Worm (Caenorhabditis elegans) whole organism, young adult: ENCODE results near the gene gpr-2.

Experiments used
- B0019.2 ChIP-seq: fragments of 200-800 bp; sonication (Bioruptor generic); conservative IDR thresholded peaks from 2 replicates; pipeline ENCODE4 v1.3.6; 2022; ENCODE audit warnings: missing genetic modification reagents, missing genetic modification characterization, missing compliant biosample characterization
- B0035.1 ChIP-seq: sonication (generic microtip); optimal IDR thresholded peaks from 2 replicates; lab custom pipeline; 2016; ENCODE audit warnings: missing genetic modification characterization, mild to moderate bottlenecking, missing compliant biosample characterization, missing genotype, missing genetic modification reagents
- B0336.3 ChIP-seq: fragments of 200-800 bp; sonication (Bioruptor generic); IDR thresholded peaks from 2 replicates; pipeline ENCODE4 v1.3.6; 2022; ENCODE audit warnings: missing genetic modification characterization, missing compliant biosample characterization
- C17E4.6 ChIP-seq: fragments of 200-800 bp; sonication (Bioruptor generic); IDR thresholded peaks from 2 replicates; pipeline ENCODE4 v1.3.6; 2022; ENCODE audit warnings: missing genetic modification reagents, missing genetic modification characterization, missing compliant biosample characterization
- D2030.7 ChIP-seq: fragments of 200-800 bp; sonication (Bioruptor generic); IDR thresholded peaks from 2 replicates; pipeline ENCODE4 v1.3.6; 2022; ENCODE audit warnings: missing genetic modification reagents, missing genetic modification characterization, missing compliant biosample characterization
- F10E7.11 ChIP-seq: sonication (generic microtip); optimal IDR thresholded peaks from 2 replicates; lab custom pipeline; 2017; ENCODE audit warnings: mild to moderate bottlenecking, missing genetic modification characterization, moderate library complexity, missing compliant biosample characterization
- F22D6.2 ChIP-seq: sonication (generic microtip); optimal IDR thresholded peaks from 2 replicates; lab custom pipeline; 2016; ENCODE audit warnings: mild to moderate bottlenecking, missing genetic modification characterization, missing compliant biosample characterization
- F33H1.4 ChIP-seq: fragments of 200-800 bp; sonication (Bioruptor generic); IDR thresholded peaks from 2 replicates; pipeline ENCODE4 v1.3.6; 2022; ENCODE audit warnings: missing genetic modification reagents, missing genetic modification characterization, missing compliant biosample characterization
- F37B4.10 ChIP-seq: fragments of 200-800 bp; sonication (Bioruptor generic); IDR thresholded peaks from 2 replicates; pipeline ENCODE4 v1.3.6; 2022; ENCODE audit warnings: missing genetic modification characterization, missing compliant biosample characterization
- F39B2.1 ChIP-seq: fragments of 200-800 bp; sonication (Bioruptor generic); IDR thresholded peaks from 2 replicates; pipeline ENCODE4 v1.3.6; 2022; ENCODE audit warnings: missing genetic modification reagents, missing genetic modification characterization, missing compliant biosample characterization
- F55B11.4 ChIP-seq: sonication (generic microtip); optimal IDR thresholded peaks from 2 replicates; lab custom pipeline; 2016; ENCODE audit warnings: missing compliant biosample characterization, missing genetic modification characterization, borderline replicate concordance; ENCODE audit not compliant: insufficient read depth
- F57A8.1 ChIP-seq: fragments of 200-800 bp; sonication (Bioruptor generic); optimal IDR thresholded peaks from 2 replicates; lab custom pipeline; 2018; ENCODE audit warnings: mild to moderate bottlenecking, missing genetic modification characterization, moderate library complexity, missing compliant biosample characterization
- F57C9.4 ChIP-seq: sonication (generic microtip); optimal IDR thresholded peaks from 2 replicates; lab custom pipeline; 2017; ENCODE audit warnings: mild to moderate bottlenecking, missing genetic modification characterization, missing compliant biosample characterization
- K12H6.12 ChIP-seq: fragments of 200-800 bp; sonication (Bioruptor generic); optimal IDR thresholded peaks from 2 replicates; lab custom pipeline; 2018; ENCODE audit warnings: mild to moderate bottlenecking, missing genetic modification characterization, missing compliant biosample characterization
- Y53F4B.3 ChIP-seq: fragments of 200-800 bp; sonication (Bioruptor generic); IDR thresholded peaks from 2 replicates; pipeline ENCODE4 v1.3.6; 2022; ENCODE audit warnings: missing genetic modification reagents, missing genetic modification characterization, missing compliant biosample characterization
- Y53G8AR.9 ChIP-seq: fragments of 200-800 bp; sonication (Bioruptor generic); conservative IDR thresholded peaks from 2 replicates; pipeline ENCODE4 v1.3.6; 2022; ENCODE audit warnings: missing genetic modification reagents, missing genetic modification characterization, missing compliant biosample characterization
- Y79H2A.3 ChIP-seq: fragments of 200-800 bp; sonication (Bioruptor generic); conservative IDR thresholded peaks from 2 replicates; pipeline ENCODE4 v1.3.6; 2022; ENCODE audit warnings: missing genetic modification reagents, missing genetic modification characterization, missing compliant biosample characterization
- akir-1 ChIP-seq: fragments of 200-800 bp; sonication (Bioruptor generic); optimal IDR thresholded peaks from 2 replicates; lab custom pipeline; 2018; ENCODE audit warnings: mild to moderate bottlenecking, missing genetic modification characterization, moderate library complexity, missing compliant biosample characterization
- ama-1 ChIP-seq, 3 experiments: fragments of 150-350 bp in 1 of 3; sonication (generic microtip) in 2 of 3; optimal IDR thresholded peaks; 2 replicates each; lab custom pipeline; 2014 to 2018; ENCODE audit warnings: missing biosample characterization in 2 of 3, missing genetic modification characterization in 2 of 3, missing genetic modification reagents in 2 of 3
- atf-7 ChIP-seq: sonication (generic microtip); optimal IDR thresholded peaks from 2 replicates; lab custom pipeline; 2017; ENCODE audit warnings: mild to moderate bottlenecking, missing genetic modification characterization, missing compliant biosample characterization
- athp-1 ChIP-seq: sonication (generic microtip); optimal IDR thresholded peaks from 2 replicates; lab custom pipeline; 2017; ENCODE audit warnings: mild to moderate bottlenecking, missing genetic modification characterization, missing compliant biosample characterization
- attf-6 ChIP-seq: fragments of 200-800 bp; sonication (Bioruptor generic); IDR thresholded peaks from 2 replicates; pipeline ENCODE4 v1.3.6; 2022; ENCODE audit warnings: missing genetic modification reagents, missing genetic modification characterization, missing compliant biosample characterization
- ceh-100 ChIP-seq: fragments of 200-800 bp; sonication (Bioruptor generic); IDR thresholded peaks from 2 replicates; pipeline ENCODE4 v1.3.6; 2022; ENCODE audit warnings: missing genetic modification reagents, missing genetic modification characterization, missing compliant biosample characterization
- chd-7 ChIP-seq: sonication (generic microtip); optimal IDR thresholded peaks from 2 replicates; lab custom pipeline; 2016; ENCODE audit warnings: mild to moderate bottlenecking, missing genetic modification characterization, moderate library complexity, missing compliant biosample characterization
- die-1 ChIP-seq: sonication (generic microtip); optimal IDR thresholded peaks from 2 replicates; lab custom pipeline; 2016; ENCODE audit warnings: missing genotype, mild to moderate bottlenecking, missing genetic modification characterization, missing compliant biosample characterization
- efl-1 ChIP-seq: fragments of 150-350 bp; optimal IDR thresholded peaks from 2 replicates; lab custom pipeline; 2014; ENCODE audit warnings: missing biosample characterization, missing genetic modification reagents, missing genetic modification characterization
- egl-18 ChIP-seq: fragments of 200-800 bp; sonication (Bioruptor generic); IDR thresholded peaks from 2 replicates; pipeline ENCODE4 v1.3.6; 2022; ENCODE audit warnings: missing genetic modification reagents, missing genetic modification characterization, missing compliant biosample characterization
- egl-44 ChIP-seq: fragments of 200-800 bp; sonication (Bioruptor generic); IDR thresholded peaks from 2 replicates; pipeline ENCODE4 v1.3.6; 2022; ENCODE audit warnings: missing genetic modification reagents, missing genetic modification characterization, missing compliant biosample characterization
- gei-17 ChIP-seq: fragments of 200-800 bp; sonication (Bioruptor generic); optimal IDR thresholded peaks from 2 replicates; lab custom pipeline; 2018; ENCODE audit warnings: mild to moderate bottlenecking, missing genetic modification characterization, missing compliant biosample characterization
- hrde-1 ChIP-seq: sonication (generic microtip); optimal IDR thresholded peaks from 2 replicates; lab custom pipeline; 2016; ENCODE audit warnings: missing genetic modification characterization, mild to moderate bottlenecking, missing compliant biosample characterization, moderate library complexity, missing genotype, missing genetic modification reagents, borderline replicate concordance
- lag-1 ChIP-seq: fragments of 200-800 bp; sonication (Bioruptor generic); IDR thresholded peaks from 2 replicates; pipeline ENCODE4 v1.3.6; 2022; ENCODE audit warnings: missing genetic modification reagents, missing genetic modification characterization, missing compliant biosample characterization
- let-607 ChIP-seq, 2 experiments: fragments of 200-800 bp in 1 of 2; sonication (Bioruptor generic) in 1 of 2; sonication (generic microtip) in 1 of 2; optimal IDR thresholded peaks; 2 replicates each; lab custom pipeline; 2016 to 2018; ENCODE audit warnings: mild to moderate bottlenecking in 2 of 2, missing compliant biosample characterization in 2 of 2, missing genetic modification characterization in 2 of 2, moderate library complexity in 2 of 2, missing genotype in 1 of 2
- lir-1 ChIP-seq: fragments of 200-800 bp; sonication (Bioruptor generic); conservative IDR thresholded peaks from 2 replicates; pipeline ENCODE4 v1.3.6; 2022; ENCODE audit warnings: missing genetic modification reagents, missing genetic modification characterization, missing compliant biosample characterization
- madf-3 ChIP-seq: fragments of 200-800 bp; sonication (Bioruptor generic); IDR thresholded peaks from 2 replicates; pipeline ENCODE4 v1.3.6; 2022; ENCODE audit warnings: missing genetic modification reagents, missing genetic modification characterization, missing compliant biosample characterization
- madf-6 ChIP-seq: fragments of 200-800 bp; sonication (Bioruptor generic); IDR thresholded peaks from 2 replicates; pipeline ENCODE4 v1.3.6; 2022; ENCODE audit warnings: missing genetic modification reagents, missing genetic modification characterization, missing compliant biosample characterization
- mes-4 ChIP-seq: sonication (generic microtip); optimal IDR thresholded peaks from 2 replicates; lab custom pipeline; 2016; ENCODE audit warnings: missing genotype, missing genetic modification characterization, missing compliant biosample characterization
- nhr-120 ChIP-seq: fragments of 200-800 bp; sonication (Bioruptor generic); IDR thresholded peaks from 2 replicates; pipeline ENCODE4 v1.3.6; 2022; ENCODE audit warnings: missing genetic modification characterization, missing compliant biosample characterization
- nhr-179 ChIP-seq: sonication (generic microtip); optimal IDR thresholded peaks from 2 replicates; lab custom pipeline; 2016; ENCODE audit warnings: mild to moderate bottlenecking, missing genetic modification characterization, missing compliant biosample characterization
- pha-4 ChIP-seq: fragments of 150-350 bp; sonication (generic microtip); optimal IDR thresholded peaks from 2 replicates; lab custom pipeline; 2014; ENCODE audit warnings: missing biosample characterization, missing genetic modification reagents, missing genetic modification characterization
- repo-1 ChIP-seq: sonication (generic microtip); optimal IDR thresholded peaks from 2 replicates; lab custom pipeline; 2017; ENCODE audit warnings: mild to moderate bottlenecking, missing genetic modification characterization, missing compliant biosample characterization
- snpc-1.3 ChIP-seq: sonication (generic microtip); optimal IDR thresholded peaks from 2 replicates; lab custom pipeline; 2017; ENCODE audit warnings: missing genetic modification characterization, mild to moderate bottlenecking, missing compliant biosample characterization, antibody characterized with exemption, moderate library complexity, missing genotype, missing genetic modification reagents; ENCODE audit not compliant: insufficient read depth
- snpc-3.4 ChIP-seq: sonication (generic microtip); optimal IDR thresholded peaks from 2 replicates; lab custom pipeline; 2017; ENCODE audit warnings: missing genetic modification characterization, mild to moderate bottlenecking, missing compliant biosample characterization, antibody characterized with exemption, moderate library complexity, missing genotype, missing genetic modification reagents
- tbp1 ChIP-seq: fragments of 200-800 bp; sonication (Bioruptor generic); optimal IDR thresholded peaks from 2 replicates; lab custom pipeline; 2018; ENCODE audit warnings: mild to moderate bottlenecking, missing genetic modification characterization, missing compliant biosample characterization
- ztf-22 ChIP-seq: fragments of 200-800 bp; sonication (Bioruptor generic); optimal IDR thresholded peaks from 2 replicates; lab custom pipeline; 2018; ENCODE audit warnings: mild to moderate bottlenecking, missing genetic modification characterization, moderate library complexity, missing compliant biosample characterization
- ztf-25 ChIP-seq: fragments of 200-800 bp; sonication (Bioruptor generic); IDR thresholded peaks from 2 replicates; pipeline ENCODE4 v1.3.6; 2022; ENCODE audit warnings: missing genetic modification reagents, missing genetic modification characterization, missing compliant biosample characterization
- ztf-28 ChIP-seq: fragments of 200-800 bp; sonication (Bioruptor generic); IDR thresholded peaks from 2 replicates; pipeline ENCODE4 v1.3.6; 2022; ENCODE audit warnings: missing genetic modification reagents, missing genetic modification characterization, missing compliant biosample characterization
- ztf-3 ChIP-seq: fragments of 200-800 bp; sonication (Bioruptor generic); optimal IDR thresholded peaks from 2 replicates; lab custom pipeline; 2018; ENCODE audit warnings: mild to moderate bottlenecking, missing genetic modification characterization, missing compliant biosample characterization

The gpr-2 gene

DNA sequence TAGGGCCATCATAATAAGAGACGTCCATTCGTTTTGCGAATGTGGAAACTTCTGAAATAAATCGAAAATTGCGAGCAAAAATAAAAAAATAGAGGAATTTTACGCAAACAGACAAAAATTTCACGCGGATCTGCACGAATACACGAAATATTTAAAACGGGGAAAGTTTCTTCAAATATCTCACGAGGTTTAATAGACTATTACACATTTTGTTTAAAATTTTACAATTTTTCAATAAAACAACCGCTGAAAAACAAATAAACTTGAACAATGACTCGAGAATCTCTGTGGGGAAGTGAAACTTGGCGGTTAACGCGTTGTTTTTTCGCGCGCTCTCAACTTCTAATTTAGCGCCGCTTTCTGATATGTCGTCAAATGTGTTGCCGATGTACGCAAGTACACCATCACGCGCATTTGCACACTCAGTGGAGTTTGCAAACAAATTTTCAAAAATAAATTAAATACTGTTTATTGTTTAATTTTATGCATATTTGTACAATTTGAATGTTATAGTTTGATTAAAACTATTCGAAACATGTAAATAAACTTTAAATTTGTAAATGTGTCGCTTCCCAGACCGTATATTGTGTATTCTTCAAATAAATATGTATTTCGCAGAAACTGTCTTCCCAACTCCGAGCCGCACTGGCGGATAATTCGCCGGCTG, at the start of gene gpr-2, which contains the start of gene rgr-1 (continued):
- TF ChIP-seq Y79H2A.3 (GFP tag; lab: Robert Waterston, UW) (peak; percentile 56; the same call in 1 of the 2 replicates), F33H1.4 (GFP tag; lab: Robert Waterston, UW) (peak; percentile 81), nhr-120 (GFP tag; lab: Robert Waterston, UW) (no peak), ztf-28 (GFP tag; lab: Robert Waterston, UW) (no peak), F22D6.2 (tag; lab: Kevin White, UChicago) (no peak), hrde-1 (tag; lab: Kevin White, UChicago) (no peak), lir-1 (GFP tag; lab: Robert Waterston, UW) (peak; percentile 40; the same call in 1 of the 2 replicates), Y53F4B.3 (GFP tag; lab: Robert Waterston, UW) (no peak), akir-1 (GFP tag; lab: Kevin White, UChicago) (no peak), mes-4 (tag; lab: Kevin White, UChicago) (no peak), B0019.2 (peak; percentile 79), snpc-1.3 (peak; percentile 23), F57A8.1 (GFP tag; lab: Kevin White, UChicago) (no peak), chd-7 (tag; lab: Kevin White, UChicago) (no peak), snpc-3.4 (tag; lab: Kevin White, UChicago) (peak; percentile 80), ztf-3 (GFP tag; lab: Kevin White, UChicago) (no peak), atf-7 (tag; lab: Kevin White, UChicago) (no peak), repo-1 (tag; lab: Kevin White, UChicago) (no peak), madf-6 (GFP tag; lab: Robert Waterston, UW) (peak; percentile 98), athp-1 (tag; lab: Kevin White, UChicago) (no peak), C17E4.6 (peak; percentile 85), ztf-22 (GFP tag; lab: Kevin White, UChicago) (no peak), ama-1 (optimal IDR thresholded peaks at IDR 0.05; lab: Kevin White, UChicago) (no peak), ama-1 (GFP tag; optimal IDR thresholded peaks at IDR 0.05; lab: Kevin White, UChicago) (no peak), F39B2.1 (GFP tag; lab: Robert Waterston, UW) (no peak), nhr-179 (tag; lab: Kevin White, UChicago) (no peak), egl-18 (GFP tag; lab: Robert Waterston, UW) (no peak), lag-1 (GFP tag; lab: Robert Waterston, UW) (no peak), F37B4.10 (GFP tag; lab: Robert Waterston, UW) (no peak), madf-3 (GFP tag; lab: Robert Waterston, UW) (peak; percentile 85), F55B11.4 (no peak), tbp1 (GFP tag; lab: Kevin White, UChicago) (peak; percentile 58), B0035.1 (no peak), ceh-100 (GFP tag; lab: Robert Waterston, UW) (peak; percentile 60; the same call in 1 of the 2 replicates), die-1 (tag; lab: Kevin White, UChicago) (no peak), let-607 (tag; optimal IDR thresholded peaks at IDR 0.05; lab: Kevin White, UChicago) (no peak), efl-1 (GFP tag; lab: Kevin White, UChicago) (peak; percentile 98), B0336.3 (peak; percentile 56; the same call in 1 of the 2 replicates), F57C9.4 (tag; lab: Kevin White, UChicago) (no peak), K12H6.12 (tag; lab: Kevin White, UChicago) (no peak), Y53G8AR.9 (GFP tag; lab: Robert Waterston, UW) (peak; percentile 36; the same call in 1 of the 2 replicates), gei-17 (GFP tag; lab: Kevin White, UChicago) (no peak), F10E7.11 (tag; lab: Kevin White, UChicago) (no peak), attf-6 (GFP tag; lab: Robert Waterston, UW) (peak; percentile 54; the same call in 1 of the 2 replicates), D2030.7 (GFP tag; lab: Robert Waterston, UW) (peak; percentile 89), egl-44 (GFP tag; lab: Robert Waterston, UW) (no peak), pha-4 (no peak), ztf-25 (GFP tag; lab: Robert Waterston, UW) (no peak)
